Worm (Caenorhabditis elegans) whole organism, L3 larva: ENCODE measurements around the gene sri-62.

Experiments used
- R02D3.7 ChIP-seq: fragments of 150-350 bp; optimal IDR thresholded peaks from 2 replicates; lab custom pipeline; 2014; ENCODE audit warnings: missing biosample characterization, missing genetic modification characterization
- ZK546.5 ChIP-seq: sonication (generic microtip); optimal IDR thresholded peaks from 2 replicates; lab custom pipeline; 2017; ENCODE audit warnings: missing biosample characterization, missing genetic modification characterization
- aly-2 ChIP-seq: fragments of 150-350 bp; optimal IDR thresholded peaks from 2 replicates; lab custom pipeline; 2014; ENCODE audit warnings: missing biosample characterization, missing genetic modification characterization
- ama-1 ChIP-seq: fragments of 150-350 bp; optimal IDR thresholded peaks from 2 replicates; lab custom pipeline; 2018
- ceh-16 ChIP-seq: sonication (generic microtip); optimal IDR thresholded peaks from 2 replicates; lab custom pipeline; 2017; ENCODE audit warnings: missing biosample characterization, missing genetic modification characterization
- ceh-28 ChIP-seq: fragments of 150-350 bp; optimal IDR thresholded peaks from 2 replicates; lab custom pipeline; 2014; ENCODE audit warnings: missing biosample characterization, missing genetic modification reagents, missing genetic modification characterization
- ceh-82 ChIP-seq: fragments of 150-350 bp; optimal IDR thresholded peaks from 2 replicates; lab custom pipeline; 2014; ENCODE audit warnings: missing biosample characterization, missing genetic modification characterization
- ceh-9 ChIP-seq: sonication (generic microtip); optimal IDR thresholded peaks from 2 replicates; lab custom pipeline; 2018; ENCODE audit warnings: missing biosample characterization, missing genetic modification characterization
- egl-27 ChIP-seq: sonication (generic microtip); optimal IDR thresholded peaks from 4 replicates; lab custom pipeline; 2017; ENCODE audit warnings: missing biosample characterization, missing genetic modification reagents, missing genetic modification characterization
- egl-5 ChIP-seq: fragments of 150-350 bp; optimal IDR thresholded peaks from 2 replicates; lab custom pipeline; 2017; ENCODE audit warnings: missing biosample characterization, missing genetic modification reagents, missing genetic modification characterization, inconsistent platforms
- elt-1 ChIP-seq: fragments of 150-350 bp; optimal IDR thresholded peaks from 2 replicates; lab custom pipeline; 2014; ENCODE audit warnings: missing biosample characterization, missing genetic modification characterization
- elt-2 ChIP-seq: sonication (generic microtip); optimal IDR thresholded peaks from 2 replicates; lab custom pipeline; 2016; ENCODE audit warnings: missing genetic modification reagents, mild to moderate bottlenecking, missing genetic modification characterization, missing compliant biosample characterization
- elt-3 ChIP-seq, 3 experiments: fragments of 150-350 bp in 1 of 3; sonication (generic microtip) in 2 of 3; optimal IDR thresholded peaks; 2 replicates in 2 of 3; 4 replicates in 1 of 3; lab custom pipeline; 2014 to 2017; ENCODE audit warnings: missing biosample characterization in 3 of 3, missing genetic modification characterization in 3 of 3
- fkh-10 ChIP-seq: sonication (generic microtip); optimal IDR thresholded peaks from 2 replicates; lab custom pipeline; 2017; ENCODE audit warnings: missing biosample characterization, missing genetic modification reagents, missing genetic modification characterization
- fkh-2 ChIP-seq: fragments of 150-350 bp; optimal IDR thresholded peaks from 2 replicates; lab custom pipeline; 2014; ENCODE audit warnings: missing biosample characterization, missing genetic modification reagents, missing genetic modification characterization
- hmg-11 ChIP-seq: sonication (generic microtip); optimal IDR thresholded peaks from 2 replicates; lab custom pipeline; 2016; ENCODE audit warnings: missing genetic modification characterization, missing compliant biosample characterization
- jun-1 ChIP-seq: fragments of 150-350 bp; optimal IDR thresholded peaks from 2 replicates; lab custom pipeline; 2014; ENCODE audit warnings: missing biosample characterization, missing genetic modification reagents, missing genetic modification characterization
- lin-15B ChIP-seq: fragments of 150-350 bp; optimal IDR thresholded peaks from 2 replicates; lab custom pipeline; 2014; ENCODE audit warnings: missing biosample characterization, missing genetic modification characterization
- lsy-12 ChIP-seq: sonication (generic microtip); optimal IDR thresholded peaks from 2 replicates; lab custom pipeline; 2016; ENCODE audit warnings: mild to moderate bottlenecking, missing genetic modification characterization, missing compliant biosample characterization
- mdl-1 ChIP-seq: fragments of 150-350 bp; optimal IDR thresholded peaks from 2 replicates; lab custom pipeline; 2014; ENCODE audit warnings: missing biosample characterization, missing genetic modification characterization
- mml-1 ChIP-seq: fragments of 150-350 bp; sonication (generic microtip); optimal IDR thresholded peaks from 3 replicates; lab custom pipeline; 2014; ENCODE audit warnings: missing biosample characterization, missing genetic modification characterization
- nhr-11 ChIP-seq: fragments of 150-350 bp; optimal IDR thresholded peaks from 2 replicates; lab custom pipeline; 2014; ENCODE audit warnings: missing biosample characterization, missing genetic modification characterization
- nhr-12 ChIP-seq: fragments of 150-350 bp; optimal IDR thresholded peaks from 2 replicates; lab custom pipeline; 2014; ENCODE audit warnings: missing biosample characterization, missing genetic modification characterization
- nhr-237 ChIP-seq: fragments of 150-350 bp; optimal IDR thresholded peaks from 2 replicates; lab custom pipeline; 2014; ENCODE audit warnings: missing biosample characterization, missing genetic modification characterization
- nhr-28 ChIP-seq: fragments of 150-350 bp; optimal IDR thresholded peaks from 2 replicates; lab custom pipeline; 2014; ENCODE audit warnings: missing biosample characterization, missing genetic modification characterization
- nhr-43 ChIP-seq: sonication (generic microtip); optimal IDR thresholded peaks from 2 replicates; lab custom pipeline; 2016; ENCODE audit warnings: mild to moderate bottlenecking, missing genetic modification characterization, missing compliant biosample characterization; ENCODE audit not compliant: poor library complexity, severe bottlenecking
- nhr-67 ChIP-seq: fragments of 150-350 bp; optimal IDR thresholded peaks from 2 replicates; lab custom pipeline; 2014; ENCODE audit warnings: missing biosample characterization, missing genetic modification characterization
- pha-4 ChIP-seq: fragments of 150-350 bp; optimal IDR thresholded peaks from 2 replicates; lab custom pipeline; 2014; ENCODE audit warnings: missing biosample characterization, missing genetic modification reagents, missing genetic modification characterization
- pqm-1 ChIP-seq: fragments of 150-350 bp; optimal IDR thresholded peaks from 2 replicates; lab custom pipeline; 2017; ENCODE audit warnings: missing biosample characterization, missing genetic modification characterization, inconsistent platforms
- sea-2 ChIP-seq: fragments of 150-350 bp; sonication (generic microtip); optimal IDR thresholded peaks from 4 replicates; lab custom pipeline; 2014; ENCODE audit warnings: missing biosample characterization, missing genetic modification reagents, missing genetic modification characterization
- skn-1 ChIP-seq: fragments of 150-350 bp; optimal IDR thresholded peaks from 2 replicates; lab custom pipeline; 2014; ENCODE audit warnings: missing biosample characterization, missing genetic modification characterization
- snpc-4 ChIP-seq: fragments of 150-350 bp; optimal IDR thresholded peaks from 2 replicates; lab custom pipeline; 2014; ENCODE audit warnings: missing biosample characterization, missing genetic modification characterization
- tbx-2 ChIP-seq: sonication (generic microtip); optimal IDR thresholded peaks from 2 replicates; lab custom pipeline; 2016; ENCODE audit warnings: mild to moderate bottlenecking, missing genetic modification characterization, missing compliant biosample characterization
- unc-39 ChIP-seq: sonication (generic microtip); optimal IDR thresholded peaks from 4 replicates; lab custom pipeline; 2017; ENCODE audit warnings: missing biosample characterization, missing genetic modification characterization
- unc-62 ChIP-seq: fragments of 150-350 bp; sonication (generic microtip); optimal IDR thresholded peaks from 4 replicates; lab custom pipeline; 2014; ENCODE audit warnings: missing biosample characterization, missing genetic modification reagents, missing genetic modification characterization
- zag-1 ChIP-seq: fragments of 150-350 bp; optimal IDR thresholded peaks from 2 replicates; lab custom pipeline; 2014; ENCODE audit warnings: missing biosample characterization, missing genetic modification characterization
- ztf-11 ChIP-seq: fragments of 150-350 bp; optimal IDR thresholded peaks from 2 replicates; lab custom pipeline; 2014; ENCODE audit warnings: missing biosample characterization, missing genetic modification characterization

The sri-62 gene

ce11 chrII:2686985-2687675 is 11.1 kb downstream of the sri-62 start, which contains the start of the genes sup-9 and nspf-1:
TSS of gene sup-9 (minus strand) at chrII:2687027.
TSS of gene nspf-1 (plus strand) at chrII:2687625.
- no peak for TF ChIP-seq nhr-43 (tag; lab: Kevin White, UChicago)
- no peak for TF ChIP-seq unc-39 (tag; lab: Kevin White, UChicago)
- TF ChIP-seq elt-1 (tag; lab: Kevin White, UChicago): no peak
- TF ChIP-seq tbx-2 (tag; lab: Kevin White, UChicago): no peak
- TF ChIP-seq zag-1 (tag; lab: Kevin White, UChicago): no peak
- no peak for TF ChIP-seq ZK546.5 (tag; lab: Kevin White, UChicago)
- no peak for TF ChIP-seq ztf-11 (tag; lab: Kevin White, UChicago)
- TF ChIP-seq R02D3.7 (tag; lab: Kevin White, UChicago): no peak
- TF ChIP-seq egl-5 (tag; lab: Kevin White, UChicago): no peak
- TF ChIP-seq fkh-2 (tag; lab: Kevin White, UChicago): no peak
- no peak for TF ChIP-seq nhr-67 (tag; lab: Kevin White, UChicago)
- no peak for TF ChIP-seq mml-1 (tag; lab: Kevin White, UChicago)
- no peak for TF ChIP-seq mdl-1

ce11 chrII:2684783-2685182 is 13.5 kb downstream of the sri-62 start:
- TF ChIP-seq ceh-28 (no peak), pha-4 (no peak), fkh-2 (tag; lab: Kevin White, UChicago) (no peak), egl-5 (tag; lab: Kevin White, UChicago) (no peak), aly-2 (tag; lab: Kevin White, UChicago) (no peak), nhr-12 (tag; lab: Kevin White, UChicago) (no peak), R02D3.7 (tag; lab: Kevin White, UChicago) (no peak), skn-1 (tag; lab: Kevin White, UChicago) (no peak), jun-1 (tag; lab: Kevin White, UChicago) (no peak), ceh-16 (tag; lab: Kevin White, UChicago) (no peak)

- TF ChIP-seq elt-1 (tag; lab: Kevin White, UChicago) (no peak), ceh-82 (tag; lab: Kevin White, UChicago) (no peak), elt-3 (tag; optimal IDR thresholded peaks at IDR 0.05; lab: Kevin White, UChicago) (no peak), nhr-237 (tag; lab: Kevin White, UChicago) (no peak), mdl-1 (no peak), lsy-12 (tag; lab: Kevin White, UChicago) (no peak), egl-27 (no peak), ceh-9 (no peak), ceh-28 (no peak), unc-62 (GFP tag; lab: Kevin White, UChicago) (no peak), aly-2 (tag; lab: Kevin White, UChicago) (no peak), hmg-11 (tag; lab: Kevin White, UChicago) (no peak), sea-2 (GFP tag; lab: Kevin White, UChicago) (no peak), ama-1 (lab: Kevin White, UChicago) (no peak), snpc-4 (no peak), fkh-10 (GFP tag; lab: Kevin White, UChicago) (no peak), jun-1 (tag; lab: Kevin White, UChicago) (no peak)
Observed at ce11 chrII:2684208-2684607, 14.1 kb downstream of the sri-62 start, which contains the start of gene ceh-87. TSS of gene ceh-87 (minus strand) at chrII:2684308.

- no peak for TF ChIP-seq nhr-11 (tag; lab: Kevin White, UChicago)
- TF ChIP-seq lsy-12 (tag; lab: Kevin White, UChicago): no peak
- TF ChIP-seq R02D3.7 (tag; lab: Kevin White, UChicago): no peak
- TF ChIP-seq lin-15B (tag; lab: Kevin White, UChicago): no peak
- TF ChIP-seq pha-4: no peak
- TF ChIP-seq pqm-1 (tag; lab: Kevin White, UChicago): no peak
- TF ChIP-seq nhr-67 (tag; lab: Kevin White, UChicago): no peak
- TF ChIP-seq snpc-4: no peak
- no peak for TF ChIP-seq nhr-28
- TF ChIP-seq elt-2: no peak
Observed at ce11 chrII:2681118-2681517, 17.2 kb downstream of the sri-62 start, which contains the start of gene F34D6.1. TSS of gene F34D6.1 (minus strand) at chrII:2681218.
